Fruit fly (Drosophila melanogaster) whole organism, embryonic: ENCODE measurements around the gene sa.

ENCODE experiments used
- Abd-B ChIP-seq: fragments of 200-800 bp; sonication (Bioruptor generic); optimal IDR thresholded peaks from 2 replicates; lab custom pipeline; 2018; ENCODE audit warnings: missing biosample characterization, mild to moderate bottlenecking, missing genetic modification characterization, moderate library complexity
- Antp ChIP-seq: fragments of 200-800 bp; sonication (Bioruptor generic); optimal IDR thresholded peaks from 3 replicates; lab custom pipeline; 2016; ENCODE audit warnings: missing biosample characterization, missing genetic modification characterization
- Atf-2 ChIP-seq: fragments of 200-800 bp; sonication (Bioruptor generic); optimal IDR thresholded peaks from 2 replicates; lab custom pipeline; 2016; ENCODE audit warnings: missing biosample characterization, missing genetic modification characterization
- Bteb2 ChIP-seq: fragments of 200-800 bp; sonication (Bioruptor generic); optimal IDR thresholded peaks from 2 replicates; lab custom pipeline; 2016; ENCODE audit warnings: missing biosample characterization, missing genetic modification characterization
- C15 ChIP-seq: fragments of 200-800 bp; sonication (Bioruptor generic); IDR thresholded peaks from 3 replicates; pipeline ENCODE4 v1.3.6; 2022; ENCODE audit warnings: missing biosample characterization, missing genetic modification characterization
- CG10462 ChIP-seq: fragments of 200-800 bp; sonication (Bioruptor generic); optimal IDR thresholded peaks from 2 replicates; lab custom pipeline; 2016; ENCODE audit warnings: missing biosample characterization, missing genetic modification characterization
- CG12236 ChIP-seq: fragments of 200-800 bp; sonication (Bioruptor generic); optimal IDR thresholded peaks from 2 replicates; lab custom pipeline; 2016; ENCODE audit warnings: missing biosample characterization, missing genetic modification characterization
- CG12299 ChIP-seq: fragments of 200-800 bp; sonication (Bioruptor generic); optimal IDR thresholded peaks from 2 replicates; lab custom pipeline; 2018; ENCODE audit warnings: missing biosample characterization, mild to moderate bottlenecking, missing genetic modification characterization
- CG13775 ChIP-seq: fragments of 200-800 bp; sonication (Bioruptor generic); optimal IDR thresholded peaks from 3 replicates; lab custom pipeline; 2017; ENCODE audit warnings: missing biosample characterization, mild to moderate bottlenecking, missing genetic modification characterization
- CG14667 ChIP-seq: fragments of 200-800 bp; sonication (Bioruptor generic); IDR thresholded peaks from 2 replicates; pipeline ENCODE4 v1.3.6; 2022; ENCODE audit warnings: missing biosample characterization, missing genetic modification characterization
- CG14860 ChIP-seq: fragments of 200-800 bp; sonication (Bioruptor generic); IDR thresholded peaks from 3 replicates; pipeline ENCODE4 v1.3.6; 2022; ENCODE audit warnings: missing biosample characterization, missing genetic modification characterization; ENCODE audit not compliant: partially characterized antibody
- CG16813 ChIP-seq: fragments of 200-800 bp; sonication (Bioruptor generic); IDR thresholded peaks from 3 replicates; pipeline ENCODE4 v1.3.6; 2022; ENCODE audit warnings: missing biosample characterization, missing genetic modification characterization; ENCODE audit not compliant: partially characterized antibody
- CG2678 ChIP-seq: fragments of 200-800 bp; sonication (Bioruptor generic); optimal IDR thresholded peaks from 3 replicates; lab custom pipeline; 2019; ENCODE audit warnings: missing biosample characterization, mild to moderate bottlenecking, missing genetic modification characterization, moderate library complexity
- CG31365 ChIP-seq: fragments of 200-800 bp; sonication (Bioruptor generic); optimal IDR thresholded peaks from 2 replicates; lab custom pipeline; 2018; ENCODE audit warnings: missing biosample characterization, mild to moderate bottlenecking, missing genetic modification characterization
- CG32772 ChIP-seq: fragments of 200-800 bp; sonication (Bioruptor generic); IDR thresholded peaks from 2 replicates; pipeline ENCODE4 v1.3.6; 2022; ENCODE audit warnings: missing biosample characterization, missing genetic modification characterization
- CG34224 ChIP-seq: fragments of 200-800 bp; sonication (Bioruptor generic); IDR thresholded peaks from 3 replicates; pipeline ENCODE4 v1.3.6; 2022; ENCODE audit warnings: missing biosample characterization, missing genetic modification characterization; ENCODE audit not compliant: partially characterized antibody
- CG3995 ChIP-seq: fragments of 200-800 bp; sonication (Bioruptor generic); optimal IDR thresholded peaks from 3 replicates; lab custom pipeline; 2016; ENCODE audit warnings: missing biosample characterization, missing genetic modification characterization
- CG4617 ChIP-seq: fragments of 200-800 bp; sonication (Bioruptor generic); optimal IDR thresholded peaks from 3 replicates; lab custom pipeline; 2016; ENCODE audit warnings: missing biosample characterization, missing genetic modification characterization, borderline replicate concordance
- CG5180 ChIP-seq: fragments of 200-800 bp; sonication (Bioruptor generic); optimal IDR thresholded peaks from 3 replicates; lab custom pipeline; 2017; ENCODE audit warnings: missing biosample characterization, missing genetic modification characterization, mild to moderate bottlenecking, moderate library complexity, missing genetic modification reagents
- CG7963 ChIP-seq: fragments of 200-800 bp; sonication (Bioruptor generic); IDR thresholded peaks from 3 replicates; pipeline ENCODE4 v1.3.6; 2022; ENCODE audit warnings: missing biosample characterization, missing genetic modification characterization; ENCODE audit not compliant: partially characterized antibody
- Dfd ChIP-seq, 2 experiments: fragments of >200 bp; optimal IDR thresholded peaks; 2 replicates each; lab custom pipeline; 2017; ENCODE audit warnings: missing biosample characterization in 2 of 2, missing genetic modification characterization in 2 of 2
- Fer3 ChIP-seq: fragments of 200-800 bp; sonication (Bioruptor generic); optimal IDR thresholded peaks from 2 replicates; lab custom pipeline; 2018; ENCODE audit warnings: missing biosample characterization, mild to moderate bottlenecking, missing genetic modification characterization, moderate library complexity
- Gug ChIP-seq: fragments of 200-800 bp; sonication (Bioruptor generic); IDR thresholded peaks from 4 replicates; pipeline ENCODE4 v1.3.6; 2022; ENCODE audit warnings: missing biosample characterization, missing genetic modification characterization
- Hey ChIP-seq: fragments of 200-800 bp; sonication (Bioruptor generic); optimal IDR thresholded peaks from 3 replicates; lab custom pipeline; 2018; ENCODE audit warnings: missing biosample characterization, mild to moderate bottlenecking, missing genetic modification characterization
- Lpt ChIP-seq: fragments of >200 bp; optimal IDR thresholded peaks from 2 replicates; lab custom pipeline; 2018; ENCODE audit warnings: missing biosample characterization, missing genetic modification characterization
- MTF-1 ChIP-seq: fragments of 200-800 bp; sonication (Bioruptor generic); optimal IDR thresholded peaks from 2 replicates; lab custom pipeline; 2018; ENCODE audit warnings: missing biosample characterization, mild to moderate bottlenecking, missing genetic modification characterization, borderline replicate concordance
- Nf-YA ChIP-seq: fragments of 200-800 bp; sonication (Bioruptor generic); IDR thresholded peaks from 2 replicates; pipeline ENCODE4 v1.3.6; 2022; ENCODE audit warnings: missing biosample characterization, missing genetic modification characterization
- NfI ChIP-seq: fragments of 200-800 bp; sonication (Bioruptor generic); optimal IDR thresholded peaks from 3 replicates; lab custom pipeline; 2018; ENCODE audit warnings: missing biosample characterization, mild to moderate bottlenecking, missing genetic modification characterization, moderate library complexity
- Sin3A ChIP-seq: fragments of >200 bp; optimal IDR thresholded peaks from 2 replicates; lab custom pipeline; 2018
- Spps ChIP-seq: fragments of 200-800 bp; sonication (Bioruptor generic); optimal IDR thresholded peaks from 2 replicates; lab custom pipeline; 2018; ENCODE audit warnings: missing biosample characterization, mild to moderate bottlenecking, missing genetic modification characterization
- Xrp1 ChIP-seq: fragments of 200-800 bp; sonication (Bioruptor generic); IDR thresholded peaks from 2 replicates; pipeline ENCODE4 v1.3.6; 2022; ENCODE audit warnings: missing biosample characterization, missing genetic modification characterization
- btn ChIP-seq: fragments of 200-800 bp; sonication (Bioruptor generic); optimal IDR thresholded peaks from 2 replicates; lab custom pipeline; 2016; ENCODE audit warnings: missing biosample characterization, missing genetic modification characterization
- cas ChIP-seq: fragments of 200-800 bp; sonication (Bioruptor generic); IDR thresholded peaks from 2 replicates; pipeline ENCODE4 v1.3.6; 2022; ENCODE audit warnings: missing biosample characterization, missing genetic modification characterization
- caup ChIP-seq: fragments of 200-800 bp; sonication (Bioruptor generic); optimal IDR thresholded peaks from 3 replicates; lab custom pipeline; 2017; ENCODE audit warnings: missing biosample characterization, mild to moderate bottlenecking, missing genetic modification characterization, moderate library complexity; ENCODE audit not compliant: severe bottlenecking
- chif ChIP-seq, 2 experiments: fragments of 200-800 bp; sonication (Bioruptor generic); optimal IDR thresholded peaks; 3 replicates each; lab custom pipeline; 2016; ENCODE audit warnings: missing biosample characterization in 2 of 2, missing genetic modification characterization in 2 of 2
- dan ChIP-seq: fragments of 200-800 bp; sonication (Bioruptor generic); IDR thresholded peaks from 2 replicates; pipeline ENCODE4 v1.3.6; 2022; ENCODE audit warnings: missing biosample characterization, missing genetic modification characterization
- dpn ChIP-seq, 2 experiments: fragments of 200-800 bp; sonication (Bioruptor generic); optimal IDR thresholded peaks; 3 replicates each; lab custom pipeline; 2016; ENCODE audit warnings: missing biosample characterization in 2 of 2, missing genetic modification characterization in 2 of 2
- ems ChIP-seq: fragments of 200-800 bp; sonication (Bioruptor generic); optimal IDR thresholded peaks from 3 replicates; lab custom pipeline; 2016; ENCODE audit warnings: missing biosample characterization, missing genetic modification characterization
- fd3F ChIP-seq: fragments of 200-800 bp; sonication (Bioruptor generic); optimal IDR thresholded peaks from 2 replicates; lab custom pipeline; 2018; ENCODE audit warnings: missing biosample characterization, mild to moderate bottlenecking, missing genetic modification characterization, moderate library complexity
- gem ChIP-seq: fragments of 200-800 bp; sonication (Bioruptor generic); optimal IDR thresholded peaks from 2 replicates; lab custom pipeline; 2019; ENCODE audit warnings: missing biosample characterization, mild to moderate bottlenecking, missing genetic modification characterization, moderate library complexity
- gsb ChIP-seq: fragments of 200-800 bp; sonication (Bioruptor generic); IDR thresholded peaks from 2 replicates; pipeline ENCODE4 v1.3.6; 2022; ENCODE audit warnings: missing biosample characterization, missing genetic modification characterization
- her ChIP-seq: fragments of 200-800 bp; sonication (Bioruptor generic); optimal IDR thresholded peaks from 2 replicates; lab custom pipeline; 2016; ENCODE audit warnings: missing biosample characterization, missing genetic modification characterization
- lbe ChIP-seq: fragments of 200-800 bp; sonication (Bioruptor generic); optimal IDR thresholded peaks from 2 replicates; lab custom pipeline; 2016; ENCODE audit warnings: missing biosample characterization, mild to moderate bottlenecking, missing genetic modification characterization
- odd ChIP-seq: fragments of 200-800 bp; sonication (Bioruptor generic); optimal IDR thresholded peaks from 2 replicates; lab custom pipeline; 2017; ENCODE audit warnings: missing biosample characterization, mild to moderate bottlenecking, missing genetic modification characterization
- pb ChIP-seq: fragments of 200-800 bp; sonication (Bioruptor generic); optimal IDR thresholded peaks from 3 replicates; lab custom pipeline; 2016; ENCODE audit warnings: missing biosample characterization, missing genetic modification characterization
- pnt ChIP-seq: fragments of 200-800 bp; sonication (Bioruptor generic); optimal IDR thresholded peaks from 3 replicates; lab custom pipeline; 2016; ENCODE audit warnings: missing biosample characterization, missing genetic modification characterization
- sd ChIP-seq: fragments of 200-800 bp; sonication (Bioruptor generic); optimal IDR thresholded peaks from 3 replicates; lab custom pipeline; 2018; ENCODE audit warnings: missing biosample characterization, mild to moderate bottlenecking, missing genetic modification characterization, moderate library complexity
- slbo ChIP-seq: fragments of 200-800 bp; sonication (Bioruptor generic); IDR thresholded peaks from 2 replicates; pipeline ENCODE4 v1.3.6; 2022; ENCODE audit warnings: missing biosample characterization, missing genetic modification characterization
- tap ChIP-seq: fragments of 200-800 bp; optimal IDR thresholded peaks from 3 replicates; lab custom pipeline; 2019; ENCODE audit warnings: missing biosample characterization, mild to moderate bottlenecking, missing genetic modification characterization, moderate library complexity
- tgo ChIP-seq: fragments of 200-800 bp; sonication (Bioruptor generic); IDR thresholded peaks from 3 replicates; pipeline ENCODE4 v1.3.6; 2022; ENCODE audit warnings: missing biosample characterization, missing genetic modification characterization
- wor ChIP-seq: fragments of 200-800 bp; sonication (Bioruptor generic); IDR thresholded peaks from 2 replicates; pipeline ENCODE4 v1.3.6; 2022; ENCODE audit warnings: missing biosample characterization, missing genetic modification characterization
- zf30C ChIP-seq: fragments of 200-800 bp; sonication (Bioruptor generic); optimal IDR thresholded peaks from 3 replicates; lab custom pipeline; 2018; ENCODE audit warnings: missing biosample characterization, mild to moderate bottlenecking, missing genetic modification characterization

The sa gene

DNA sequence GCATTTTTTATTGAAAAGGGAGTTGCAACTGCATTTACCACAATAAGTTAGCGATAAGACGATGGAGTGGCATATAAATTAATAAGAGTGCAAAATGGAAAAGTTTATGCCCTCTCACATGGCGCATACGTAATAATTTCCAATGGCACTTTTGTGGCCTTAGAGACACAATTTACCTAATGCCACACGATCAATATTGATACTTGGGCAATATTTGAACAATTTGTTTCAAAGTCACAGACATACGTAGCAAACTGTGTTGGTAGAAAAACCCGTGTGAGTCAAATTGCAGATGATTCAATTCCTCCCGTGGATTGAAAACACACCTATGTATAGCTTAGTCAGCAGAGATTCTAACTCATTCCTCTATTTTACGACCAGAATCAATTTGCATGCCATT lies 5.6 kb upstream of the sa start (continued):
- no peak for TF ChIP-seq Dfd (GFP tag; optimal IDR thresholded peaks at IDR 0.05; lab: Kevin White, UChicago)
- TF ChIP-seq tap (tag; lab: Kevin White, UChicago): peak; percentile 25
- TF ChIP-seq Atf-2: no peak
- TF ChIP-seq CG16813 (GFP tag; lab: Robert Waterston, UW): no peak
- TF ChIP-seq odd (GFP tag; lab: Kevin White, UChicago): peak; percentile 32
- no peak for TF ChIP-seq CG10462 (GFP tag; lab: Kevin White, UChicago)
- TF ChIP-seq Lpt (GFP tag; lab: Kevin White, UChicago): no peak
- TF ChIP-seq CG4617 (GFP tag; lab: Kevin White, UChicago): no peak
- TF ChIP-seq Fer3 (tag; lab: Kevin White, UChicago): no peak
- peak; percentile 19 for TF ChIP-seq CG5180 (GFP tag; lab: Kevin White, UChicago)
- TF ChIP-seq Sin3A (lab: Kevin White, UChicago): no peak
- no peak for TF ChIP-seq cas
- TF ChIP-seq CG12299 (tag; lab: Kevin White, UChicago): no peak
- no peak for TF ChIP-seq C15 (GFP tag; lab: Robert Waterston, UW)
- no peak for TF ChIP-seq CG12236
- TF ChIP-seq Spps: no peak
- TF ChIP-seq CG14667 (GFP tag; lab: Robert Waterston, UW): no peak
- no peak for TF ChIP-seq Abd-B (GFP tag; lab: Kevin White, UChicago)
- TF ChIP-seq Gug: no peak
- no peak for TF ChIP-seq dan (GFP tag; lab: Robert Waterston, UW)
- no peak for TF ChIP-seq dpn (GFP tag; optimal IDR thresholded peaks at IDR 0.05; lab: Kevin White, UChicago)
- TF ChIP-seq CG2678 (tag; lab: Kevin White, UChicago): peak; percentile 59
- no peak for TF ChIP-seq pnt (GFP tag; lab: Kevin White, UChicago)
- TF ChIP-seq pb (GFP tag; lab: Kevin White, UChicago): no peak
- TF ChIP-seq CG13775 (GFP tag; lab: Kevin White, UChicago): no peak
- no peak for TF ChIP-seq sd (tag; lab: Kevin White, UChicago)
- TF ChIP-seq ems: no peak
- no peak for TF ChIP-seq CG34224 (GFP tag; lab: Robert Waterston, UW)
- TF ChIP-seq Nf-YA (GFP tag; lab: Robert Waterston, UW): 0 out of 2 replicates have a peak, but pooled peaks have one; percentile 27
- TF ChIP-seq her (GFP tag; lab: Kevin White, UChicago): no peak
- TF ChIP-seq slbo (GFP tag; lab: Robert Waterston, UW): no peak
- TF ChIP-seq zf30C (GFP tag; lab: Kevin White, UChicago): no peak
- TF ChIP-seq CG3995 (GFP tag; lab: Kevin White, UChicago): no peak
- TF ChIP-seq chif (GFP tag; optimal IDR thresholded peaks at IDR 0.05; lab: Kevin White, UChicago): no peak
- no peak for TF ChIP-seq CG7963 (GFP tag; lab: Robert Waterston, UW)
- TF ChIP-seq NfI (GFP tag; lab: Kevin White, UChicago): peak; percentile 34
- no peak for TF ChIP-seq gsb (GFP tag; lab: Robert Waterston, UW)
- TF ChIP-seq gem (tag; lab: Kevin White, UChicago): peak; percentile 19
- TF ChIP-seq CG32772 (GFP tag; lab: Robert Waterston, UW): no peak
- TF ChIP-seq tgo (GFP tag; lab: Robert Waterston, UW): no peak
- TF ChIP-seq caup (GFP tag; lab: Kevin White, UChicago): peak; percentile 17
- TF ChIP-seq lbe (GFP tag; lab: Kevin White, UChicago): no peak
- no peak for TF ChIP-seq CG31365 (tag; lab: Kevin White, UChicago)
- TF ChIP-seq wor (GFP tag; lab: Robert Waterston, UW): no peak
- peak; percentile 58 for TF ChIP-seq MTF-1 (GFP tag; lab: Kevin White, UChicago)
- TF ChIP-seq Xrp1 (GFP tag; lab: Robert Waterston, UW): no peak
- TF ChIP-seq Hey (tag; lab: Kevin White, UChicago): no peak
- no peak for TF ChIP-seq Bteb2 (GFP tag; lab: Kevin White, UChicago)
- no peak for TF ChIP-seq fd3F (GFP tag; lab: Kevin White, UChicago)
- no peak for TF ChIP-seq CG14860
- TF ChIP-seq Antp (GFP tag; lab: Kevin White, UChicago): no peak
- no peak for TF ChIP-seq btn (GFP tag; lab: Kevin White, UChicago)
